Fruit fly (Drosophila melanogaster) whole organism, adult: ENCODE results near the gene CG6000.

ENCODE experiments used
- CG11617 ChIP-seq: fragments of 200-800 bp; sonication (Bioruptor generic); optimal IDR thresholded peaks from 2 replicates; lab custom pipeline; 2017; ENCODE audit warnings: mild to moderate bottlenecking, missing biosample characterization, missing genetic modification reagents, missing genetic modification characterization
- CG12768 ChIP-seq: fragments of 200-800 bp; sonication (Bioruptor generic); optimal IDR thresholded peaks from 2 replicates; lab custom pipeline; 2017; ENCODE audit warnings: missing biosample characterization, missing genetic modification characterization, mild to moderate bottlenecking, moderate library complexity, missing genetic modification reagents
- CG14711 ChIP-seq: fragments of 200-800 bp; sonication (Bioruptor generic); optimal IDR thresholded peaks from 2 replicates; lab custom pipeline; 2018; ENCODE audit warnings: missing biosample characterization, mild to moderate bottlenecking, missing genetic modification characterization, moderate library complexity
- CG1620 ChIP-seq: fragments of 200-800 bp; sonication (Bioruptor generic); optimal IDR thresholded peaks from 2 replicates; lab custom pipeline; 2016; ENCODE audit warnings: missing biosample characterization, missing genetic modification characterization
- CG33017 ChIP-seq: fragments of 200-800 bp; sonication (Bioruptor generic); optimal IDR thresholded peaks from 2 replicates; lab custom pipeline; 2018; ENCODE audit warnings: missing biosample characterization, mild to moderate bottlenecking, missing genetic modification characterization, moderate library complexity
- CG5204 ChIP-seq: fragments of 200-800 bp; sonication (Bioruptor generic); optimal IDR thresholded peaks from 2 replicates; lab custom pipeline; 2016; ENCODE audit warnings: missing biosample characterization, missing genetic modification characterization
- CG7045 ChIP-seq: fragments of 200-800 bp; sonication (Bioruptor generic); optimal IDR thresholded peaks from 2 replicates; lab custom pipeline; 2017; ENCODE audit warnings: missing biosample characterization, mild to moderate bottlenecking, missing genetic modification characterization
- CG7101 ChIP-seq: fragments of 200-800 bp; sonication (Bioruptor generic); optimal IDR thresholded peaks from 2 replicates; lab custom pipeline; 2018; ENCODE audit warnings: missing biosample characterization, mild to moderate bottlenecking, missing genetic modification characterization, moderate library complexity
- Clk ChIP-seq: fragments of 200-800 bp; sonication (Bioruptor generic); optimal IDR thresholded peaks from 2 replicates; lab custom pipeline; 2017; ENCODE audit warnings: missing biosample characterization, missing genetic modification characterization
- Crg-1 ChIP-seq: fragments of 200-800 bp; sonication (Bioruptor generic); optimal IDR thresholded peaks from 2 replicates; lab custom pipeline; 2016; ENCODE audit warnings: missing biosample characterization, missing genetic modification characterization
- Hr96 ChIP-seq: fragments of 200-800 bp; sonication (Bioruptor generic); optimal IDR thresholded peaks from 2 replicates; lab custom pipeline; 2016; ENCODE audit warnings: missing biosample characterization, missing genetic modification characterization
- Mnt ChIP-seq: fragments of 200-800 bp; sonication (Bioruptor generic); optimal IDR thresholded peaks from 2 replicates; lab custom pipeline; 2016; ENCODE audit warnings: missing biosample characterization, mild to moderate bottlenecking, missing genetic modification characterization
- bab1 ChIP-seq: fragments of 200-800 bp; sonication (Bioruptor generic); optimal IDR thresholded peaks from 3 replicates; lab custom pipeline; 2019; ENCODE audit warnings: missing biosample characterization, mild to moderate bottlenecking, missing genetic modification characterization, moderate library complexity
- cic ChIP-seq: fragments of 200-800 bp; sonication (Bioruptor generic); optimal IDR thresholded peaks from 2 replicates; lab custom pipeline; 2017; ENCODE audit warnings: missing biosample characterization, mild to moderate bottlenecking, missing genetic modification characterization, moderate library complexity
- cnc ChIP-seq, 2 experiments: fragments of >200 bp; optimal IDR thresholded peaks; 2 replicates each; lab custom pipeline; 2017
- kay ChIP-seq: fragments of 200-800 bp; sonication (Bioruptor generic); peaks from one replicate; lab custom pipeline; 2016; ENCODE audit warnings: missing biosample characterization, missing genetic modification characterization, borderline replicate concordance
- ovo ChIP-seq: fragments of 200-800 bp; sonication (Bioruptor generic); optimal IDR thresholded peaks from 2 replicates; lab custom pipeline; 2016; ENCODE audit warnings: missing biosample characterization, missing genetic modification characterization
- pad ChIP-seq: fragments of 200-800 bp; sonication (Bioruptor generic); optimal IDR thresholded peaks from 3 replicates; lab custom pipeline; 2017; ENCODE audit warnings: missing biosample characterization, missing genetic modification characterization, mild to moderate bottlenecking, moderate library complexity, missing genetic modification reagents
- tj ChIP-seq: fragments of 200-800 bp; sonication (Bioruptor generic); optimal IDR thresholded peaks from 3 replicates; lab custom pipeline; 2017; ENCODE audit warnings: missing biosample characterization, mild to moderate bottlenecking, missing genetic modification characterization, moderate library complexity
- toe ChIP-seq: fragments of 200-800 bp; sonication (Bioruptor generic); optimal IDR thresholded peaks from 2 replicates; lab custom pipeline; 2016; ENCODE audit warnings: missing biosample characterization, missing genetic modification characterization

CG6000 gene

dm6 chr3R:24024688-24025087 lies 29.5 kb upstream of the CG6000 start:
- peak; percentile 29 for TF ChIP-seq kay (GFP tag; lab: Kevin White, UChicago)
- no peak for TF ChIP-seq CG5204 (GFP tag; lab: Kevin White, UChicago)
- TF ChIP-seq CG7101 (tag; lab: Kevin White, UChicago) = no peak
- no peak for TF ChIP-seq toe
- no peak for TF ChIP-seq CG1620 (GFP tag; lab: Kevin White, UChicago)
- TF ChIP-seq pad (GFP tag; lab: Kevin White, UChicago) = no peak
- TF ChIP-seq CG7045 (GFP tag; lab: Kevin White, UChicago) = no peak
- no peak for TF ChIP-seq Hr96 (GFP tag; lab: Kevin White, UChicago)

dm6 chr3R:24025715-24026467 lies 28.3 kb upstream of the CG6000 start:
- TF ChIP-seq tj (GFP tag; lab: Kevin White, UChicago) (no peak), CG7101 (tag; lab: Kevin White, UChicago) (no peak), CG14711 (tag; lab: Kevin White, UChicago) (no peak), pad (GFP tag; lab: Kevin White, UChicago) (no peak), CG7045 (GFP tag; lab: Kevin White, UChicago) (no peak), Clk (GFP tag; lab: Kevin White, UChicago) (no peak), CG1620 (GFP tag; lab: Kevin White, UChicago) (no peak), Mnt (no peak), ovo (GFP tag; lab: Kevin White, UChicago) (no peak), kay (GFP tag; lab: Kevin White, UChicago) (no peak)

- TF ChIP-seq Mnt = peak; percentile 40
- TF ChIP-seq CG14711 (tag; lab: Kevin White, UChicago) = no peak
- TF ChIP-seq CG12768 (GFP tag; lab: Kevin White, UChicago) = peak; percentile 14
- TF ChIP-seq CG11617 (GFP tag; lab: Kevin White, UChicago) = peak; percentile 27
These were observed 27.7 kb upstream of the CG6000 start for dm6 chr3R:24026503-24026902.

- no peak for TF ChIP-seq cnc (optimal IDR thresholded peaks at IDR 0.05; lab: Kevin White, UChicago)
- TF ChIP-seq CG11617 (GFP tag; lab: Kevin White, UChicago) = no peak
- no peak for TF ChIP-seq CG5204 (GFP tag; lab: Kevin White, UChicago)
These were observed 27.0 kb upstream of the CG6000 start for dm6 chr3R:24027222-24027621.

- TF ChIP-seq Clk (GFP tag; lab: Kevin White, UChicago) (no peak), CG7101 (tag; lab: Kevin White, UChicago) (peak; percentile 31), CG1620 (GFP tag; lab: Kevin White, UChicago) (peak; percentile 3), CG33017 (tag; lab: Kevin White, UChicago) (peak; percentile 15), bab1 (peak; percentile 20), CG14711 (tag; lab: Kevin White, UChicago) (no peak), pad (GFP tag; lab: Kevin White, UChicago) (peak; percentile 57), CG12768 (GFP tag; lab: Kevin White, UChicago) (peak; percentile 75), toe (no peak), Mnt (peak; percentile 69), Hr96 (GFP tag; lab: Kevin White, UChicago) (no peak), cic (GFP tag; lab: Kevin White, UChicago) (peak; percentile 56), CG5204 (GFP tag; lab: Kevin White, UChicago) (no peak), Crg-1 (GFP tag; lab: Kevin White, UChicago) (peak; percentile 7), CG7045 (GFP tag; lab: Kevin White, UChicago) (peak; percentile 47), tj (GFP tag; lab: Kevin White, UChicago) (peak; percentile 79), CG11617 (GFP tag; lab: Kevin White, UChicago) (no peak), ovo (GFP tag; lab: Kevin White, UChicago) (no peak), kay (GFP tag; lab: Kevin White, UChicago) (no peak), cnc (optimal IDR thresholded peaks at IDR 0.05; lab: Kevin White, UChicago) (no peak)
These were observed 23.0 kb upstream of the CG6000 start for dm6 chr3R:24031019-24031824.

dm6 chr3R:24031825-24032523 lies 22.2 kb upstream of the CG6000 start, which contains the start of the genes KrT95D and Mettl3:
Gene KrT95D (minus strand): TSS chr3R:24031827.
Gene Mettl3 (plus strand): TSS chr3R:24032157.
- TF ChIP-seq Clk (GFP tag; lab: Kevin White, UChicago) (no peak), CG33017 (tag; lab: Kevin White, UChicago) (no peak), CG12768 (GFP tag; lab: Kevin White, UChicago) (no peak), toe (no peak), Mnt (no peak), bab1 (no peak), kay (GFP tag; lab: Kevin White, UChicago) (no peak), CG1620 (GFP tag; lab: Kevin White, UChicago) (peak; percentile 23), Hr96 (GFP tag; lab: Kevin White, UChicago) (peak; percentile 35), CG7101 (tag; lab: Kevin White, UChicago) (no peak), Crg-1 (GFP tag; lab: Kevin White, UChicago) (peak; percentile 36), cnc (optimal IDR thresholded peaks at IDR 0.05; lab: Kevin White, UChicago) (no peak), CG14711 (tag; lab: Kevin White, UChicago) (no peak), CG7045 (GFP tag; lab: Kevin White, UChicago) (no peak), pad (GFP tag; lab: Kevin White, UChicago) (no peak), CG11617 (GFP tag; lab: Kevin White, UChicago) (peak; percentile 39), ovo (GFP tag; lab: Kevin White, UChicago) (no peak), cic (GFP tag; lab: Kevin White, UChicago) (no peak), CG5204 (GFP tag; lab: Kevin White, UChicago) (no peak), tj (GFP tag; lab: Kevin White, UChicago) (no peak)
